Fruit fly (Drosophila melanogaster): Measurements from ENCODE around the gene CG13081.

The CG13081 gene

dm6 chr2L:19528308-19528707 lies 12.1 kb upstream of the CG13081 start:
- peak; percentile 99 for TF ChIP-seq fd96Ca (GFP tag; IDR thresholded peaks at IDR 0.05)
- peak; percentile 98 for TF ChIP-seq Pif1A (GFP tag; optimal IDR thresholded peaks at IDR 0.05)
- peak; percentile 88 for TF ChIP-seq CG13204 (GFP tag; optimal IDR thresholded peaks at IDR 0.05)
- peak; percentile 91 for TF ChIP-seq gl (tag; optimal IDR thresholded peaks at IDR 0.05)
- TF ChIP-seq CG17806 (tag; optimal IDR thresholded peaks at IDR 0.05) = peak; percentile 97
- TF ChIP-seq CG14655 (GFP tag; optimal IDR thresholded peaks at IDR 0.05) = peak; percentile 99
- TF ChIP-seq Snoo (tag; optimal IDR thresholded peaks at IDR 0.05) = peak; percentile 70
- TF ChIP-seq CG34367 (tag; optimal IDR thresholded peaks at IDR 0.05) = peak; percentile 95
- TF ChIP-seq Pif1B (GFP tag; optimal IDR thresholded peaks at IDR 0.05) = peak; percentile 98
- TF ChIP-seq CG12605 (GFP tag; IDR thresholded peaks at IDR 0.05) = peak; percentile 99
- TF ChIP-seq CG32121 (GFP tag; IDR thresholded peaks at IDR 0.05) = peak; percentile 99
- peak; percentile 99 for TF ChIP-seq Ets98B (GFP tag; IDR thresholded peaks at IDR 0.05)
- peak; percentile 30 for TF ChIP-seq EcR (GFP tag; optimal IDR thresholded peaks at IDR 0.05)
- TF ChIP-seq CG10348 (GFP tag; IDR thresholded peaks at IDR 0.05) = peak; percentile 96
- peak; percentile 100 for TF ChIP-seq CG8301 (tag; optimal IDR thresholded peaks at IDR 0.05)
- peak; percentile 99 for TF ChIP-seq CG4496 (GFP tag; IDR thresholded peaks at IDR 0.05)
- TF ChIP-seq CG8159 (tag; optimal IDR thresholded peaks at IDR 0.05) = peak; percentile 94
- TF ChIP-seq D1 (tag; optimal IDR thresholded peaks at IDR 0.05) = no peak
- TF ChIP-seq CG15710 (tag; optimal IDR thresholded peaks at IDR 0.05) = peak; percentile 97
- peak; percentile 97 for TF ChIP-seq CG9948 (tag; optimal IDR thresholded peaks at IDR 0.05)
- TF ChIP-seq rn (GFP tag; IDR thresholded peaks at IDR 0.05) = peak; percentile 97

dm6 chr2L:19530092-19530491 lies 10.3 kb upstream of the CG13081 start, which contains the start of gene CG10165:
CG10165 (minus strand) TSS chr2L:19530305.
- TF ChIP-seq CG8159 (tag; optimal IDR thresholded peaks at IDR 0.05) = no peak
- no peak for TF ChIP-seq EcR (GFP tag; optimal IDR thresholded peaks at IDR 0.05)
- TF ChIP-seq CG17806 (tag; optimal IDR thresholded peaks at IDR 0.05) = no peak
- TF ChIP-seq CG4496 (GFP tag; IDR thresholded peaks at IDR 0.05) = no peak
- TF ChIP-seq CG8301 (tag; optimal IDR thresholded peaks at IDR 0.05) = no peak

dm6 chr2L:19533247-19533646 lies 7.2 kb upstream of the CG13081 start, which contains the start of gene CG33116:
CG33116 (plus strand) TSS chr2L:19533479.
- TF ChIP-seq Snoo (tag; optimal IDR thresholded peaks at IDR 0.05) = peak; percentile 76
- TF ChIP-seq EcR (GFP tag; optimal IDR thresholded peaks at IDR 0.05) = no peak
- peak; percentile 70 for TF ChIP-seq CG17806 (tag; optimal IDR thresholded peaks at IDR 0.05)
- TF ChIP-seq CG4496 (GFP tag; IDR thresholded peaks at IDR 0.05) = peak; percentile 91
- peak; percentile 83 for TF ChIP-seq Ets98B (GFP tag; IDR thresholded peaks at IDR 0.05)
- peak; percentile 87 for TF ChIP-seq CG14655 (GFP tag; optimal IDR thresholded peaks at IDR 0.05)
- TF ChIP-seq D1 (tag; optimal IDR thresholded peaks at IDR 0.05) = peak; percentile 65
- TF ChIP-seq rn (GFP tag; IDR thresholded peaks at IDR 0.05) = 0 out of 2 replicates have a peak, but pooled peaks have one; percentile 52
- TF ChIP-seq CG8159 (tag; optimal IDR thresholded peaks at IDR 0.05) = peak; percentile 79
- peak; percentile 90 for TF ChIP-seq CG32121 (GFP tag; IDR thresholded peaks at IDR 0.05)
- peak; percentile 63 for TF ChIP-seq CG13204 (GFP tag; optimal IDR thresholded peaks at IDR 0.05)
- TF ChIP-seq Pif1A (GFP tag; optimal IDR thresholded peaks at IDR 0.05) = peak; percentile 86
- peak; percentile 76 for TF ChIP-seq CG9948 (tag; optimal IDR thresholded peaks at IDR 0.05)
- peak; percentile 86 for TF ChIP-seq fd96Ca (GFP tag; IDR thresholded peaks at IDR 0.05)
- peak; percentile 85 for TF ChIP-seq CG8301 (tag; optimal IDR thresholded peaks at IDR 0.05)
- peak; percentile 51; the same call in 1 of the 2 replicates for TF ChIP-seq CG10348 (GFP tag; IDR thresholded peaks at IDR 0.05)
- peak; percentile 31 for TF ChIP-seq gl (tag; optimal IDR thresholded peaks at IDR 0.05)
- peak; percentile 59 for TF ChIP-seq CG34367 (tag; optimal IDR thresholded peaks at IDR 0.05)
- TF ChIP-seq CG12605 (GFP tag; IDR thresholded peaks at IDR 0.05) = peak; percentile 63
- peak; percentile 78 for TF ChIP-seq Pif1B (GFP tag; optimal IDR thresholded peaks at IDR 0.05)
- TF ChIP-seq CG15710 (tag; optimal IDR thresholded peaks at IDR 0.05) = peak; percentile 76

- no peak for TF ChIP-seq fd96Ca (GFP tag; IDR thresholded peaks at IDR 0.05)
- no peak for TF ChIP-seq CG32121 (GFP tag; IDR thresholded peaks at IDR 0.05)
- TF ChIP-seq CG34367 (tag; optimal IDR thresholded peaks at IDR 0.05) = no peak
- TF ChIP-seq CG14655 (GFP tag; optimal IDR thresholded peaks at IDR 0.05) = no peak
- TF ChIP-seq CG4496 (GFP tag; IDR thresholded peaks at IDR 0.05) = no peak
- no peak for TF ChIP-seq CG8301 (tag; optimal IDR thresholded peaks at IDR 0.05)
- TF ChIP-seq CG9948 (tag; optimal IDR thresholded peaks at IDR 0.05) = no peak
- no peak for TF ChIP-seq rn (GFP tag; IDR thresholded peaks at IDR 0.05)
- no peak for TF ChIP-seq CG10348 (GFP tag; IDR thresholded peaks at IDR 0.05)
- TF ChIP-seq Ets98B (GFP tag; IDR thresholded peaks at IDR 0.05) = no peak
- TF ChIP-seq Snoo (tag; optimal IDR thresholded peaks at IDR 0.05) = no peak
- TF ChIP-seq D1 (tag; optimal IDR thresholded peaks at IDR 0.05) = no peak
- TF ChIP-seq CG17806 (tag; optimal IDR thresholded peaks at IDR 0.05) = no peak
- no peak for TF ChIP-seq Pif1A (GFP tag; optimal IDR thresholded peaks at IDR 0.05)
- no peak for TF ChIP-seq EcR (GFP tag; optimal IDR thresholded peaks at IDR 0.05)
- TF ChIP-seq gl (tag; optimal IDR thresholded peaks at IDR 0.05) = no peak
Measured at dm6 chr2L:19535234-19535633, 5.2 kb upstream of the CG13081 start, which contains the start of gene CG31697. CG31697 (plus strand) TSS chr2L:19535448.

- TF ChIP-seq Ets98B (GFP tag; IDR thresholded peaks at IDR 0.05) = peak; percentile 83
- peak; percentile 79 for TF ChIP-seq CG15710 (tag; optimal IDR thresholded peaks at IDR 0.05)
- peak; percentile 89 for TF ChIP-seq Pif1B (GFP tag; optimal IDR thresholded peaks at IDR 0.05)
- no peak for TF ChIP-seq D1 (tag; optimal IDR thresholded peaks at IDR 0.05)
- peak; percentile 11 for TF ChIP-seq EcR (GFP tag; optimal IDR thresholded peaks at IDR 0.05)
- peak; percentile 72 for TF ChIP-seq CG17806 (tag; optimal IDR thresholded peaks at IDR 0.05)
- peak; percentile 75 for TF ChIP-seq CG9948 (tag; optimal IDR thresholded peaks at IDR 0.05)
- peak; percentile 85 for TF ChIP-seq Pif1A (GFP tag; optimal IDR thresholded peaks at IDR 0.05)
- peak; percentile 97 for TF ChIP-seq CG8301 (tag; optimal IDR thresholded peaks at IDR 0.05)
- TF ChIP-seq fd96Ca (GFP tag; IDR thresholded peaks at IDR 0.05) = peak; percentile 81
- TF ChIP-seq CG8159 (tag; optimal IDR thresholded peaks at IDR 0.05) = peak; percentile 83
- peak; percentile 56 for TF ChIP-seq CG34367 (tag; optimal IDR thresholded peaks at IDR 0.05)
- peak; percentile 83 for TF ChIP-seq CG4496 (GFP tag; IDR thresholded peaks at IDR 0.05)
- no peak for TF ChIP-seq gl (tag; optimal IDR thresholded peaks at IDR 0.05)
- TF ChIP-seq Snoo (tag; optimal IDR thresholded peaks at IDR 0.05) = peak; percentile 93
- no peak for TF ChIP-seq CG10348 (GFP tag; IDR thresholded peaks at IDR 0.05)
- TF ChIP-seq CG32121 (GFP tag; IDR thresholded peaks at IDR 0.05) = peak; percentile 49
- no peak for TF ChIP-seq rn (GFP tag; IDR thresholded peaks at IDR 0.05)
- TF ChIP-seq CG12605 (GFP tag; IDR thresholded peaks at IDR 0.05) = peak; percentile 75
- peak; percentile 44 for TF ChIP-seq CG13204 (GFP tag; optimal IDR thresholded peaks at IDR 0.05)
- TF ChIP-seq CG14655 (GFP tag; optimal IDR thresholded peaks at IDR 0.05) = peak; percentile 97
Measured at dm6 chr2L:19537779-19538456, 2.5 kb upstream of the CG13081 start, which contains the start of gene CG13082. CG13082 (plus strand) TSS chr2L:19538425.

Data from whole organism, pupa.